Worm (Caenorhabditis elegans): ENCODE results near the gene cyp-35B1.

ce11 chrV:3896018-3896417 lies 42.8 kb upstream of the cyp-35B1 start:
- TF ChIP-seq nhr-102 (tag; optimal IDR thresholded peaks at IDR 0.05) (no peak), Y48G9A.11 (GFP tag; IDR thresholded peaks at IDR 0.05) (no peak), F49E8.2 (tag; optimal IDR thresholded peaks at IDR 0.05; ENCODE audit: borderline replicate concordance) (no peak), skn-1 (tag; optimal IDR thresholded peaks at IDR 0.05) (no peak), mxl-2 (GFP tag; conservative IDR thresholded peaks at IDR 0.05) (no peak), tag-97 (GFP tag; IDR thresholded peaks at IDR 0.05) (no peak)

Measured in whole organism, L4 larva.